Worm (Caenorhabditis elegans): ENCODE data around the gene rpl-21.

- TF ChIP-seq B0310.2 (tag; optimal IDR thresholded peaks at IDR 0.05): no peak
- TF ChIP-seq ama-1 (optimal IDR thresholded peaks at IDR 0.05): no peak
- no peak for TF ChIP-seq ceh-13 (GFP tag; optimal IDR thresholded peaks at IDR 0.05)
- TF ChIP-seq tra-4 (tag; optimal IDR thresholded peaks at IDR 0.05): no peak
- TF ChIP-seq hnd-1 (tag; optimal IDR thresholded peaks at IDR 0.05): no peak
- no peak for TF ChIP-seq ceh-36 (tag; optimal IDR thresholded peaks at IDR 0.05)
- TF ChIP-seq flt-1 (GFP tag; IDR thresholded peaks at IDR 0.05): no peak
- TF ChIP-seq tbx-37 (GFP tag; conservative IDR thresholded peaks at IDR 0.05): no peak
- TF ChIP-seq pes-1 (GFP tag; IDR thresholded peaks at IDR 0.05): no peak
- TF ChIP-seq scrt-1 (GFP tag; IDR thresholded peaks at IDR 0.05): no peak
- TF ChIP-seq ets-7 (tag; optimal IDR thresholded peaks at IDR 0.05): no peak
These were observed 5.7 kb downstream of the rpl-21 start for ce11 chrIII:8124323-8124722.

Data from whole organism, early embryonic.